Fruit fly (Drosophila melanogaster): Measurements from ENCODE around the gene CG31266.

The CG31266 gene

DNA sequence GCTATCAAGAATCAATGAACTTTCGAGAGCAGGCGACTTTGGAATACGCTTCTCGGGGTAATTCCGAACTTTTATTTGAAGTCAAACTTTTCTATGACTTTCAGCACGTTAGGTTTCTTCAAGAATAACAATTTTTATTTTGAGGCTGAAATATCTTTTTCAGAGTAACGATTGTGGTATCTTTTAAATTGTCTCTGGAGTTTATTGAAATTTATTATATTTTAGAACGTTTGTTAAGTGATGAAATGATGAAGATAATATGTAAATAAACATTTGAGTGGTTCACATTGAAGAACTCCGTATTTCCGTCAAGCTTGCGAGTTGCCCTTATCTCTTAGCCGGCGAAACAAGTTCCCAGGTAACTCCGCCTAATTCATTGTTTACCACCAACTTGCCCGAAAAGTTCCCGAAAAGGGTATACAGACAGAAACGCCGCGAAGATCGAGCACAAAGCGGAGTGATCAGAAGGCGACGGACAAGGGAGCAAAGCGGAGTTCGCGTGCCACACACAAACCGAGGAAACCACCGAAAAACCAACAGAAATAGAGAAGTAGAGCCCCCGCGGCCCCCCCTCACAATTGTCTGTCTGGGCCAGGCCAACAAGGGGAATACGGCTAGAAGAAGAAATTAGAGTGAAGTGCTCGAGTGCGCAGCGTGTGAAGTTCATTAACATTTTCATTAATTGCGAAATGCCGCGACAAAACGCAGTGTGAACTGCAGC is 14.7 kb upstream of the CG31266 start (continued):
- TF ChIP-seq gsb-n (tag; optimal IDR thresholded peaks at IDR 0.05) (peak; percentile 42), cas (GFP tag; IDR thresholded peaks at IDR 0.05) (no peak), row (GFP tag; IDR thresholded peaks at IDR 0.05) (peak; percentile 53; the same call in 2 of the 3 replicates), Med (GFP tag) (peak; percentile 74), zen (tag; optimal IDR thresholded peaks at IDR 0.05) (no peak), corto (GFP tag; optimal IDR thresholded peaks at IDR 0.05) (no peak), CG6272 (GFP tag; IDR thresholded peaks at IDR 0.05) (no peak), crc (GFP tag; optimal IDR thresholded peaks at IDR 0.05) (no peak)

DNA sequence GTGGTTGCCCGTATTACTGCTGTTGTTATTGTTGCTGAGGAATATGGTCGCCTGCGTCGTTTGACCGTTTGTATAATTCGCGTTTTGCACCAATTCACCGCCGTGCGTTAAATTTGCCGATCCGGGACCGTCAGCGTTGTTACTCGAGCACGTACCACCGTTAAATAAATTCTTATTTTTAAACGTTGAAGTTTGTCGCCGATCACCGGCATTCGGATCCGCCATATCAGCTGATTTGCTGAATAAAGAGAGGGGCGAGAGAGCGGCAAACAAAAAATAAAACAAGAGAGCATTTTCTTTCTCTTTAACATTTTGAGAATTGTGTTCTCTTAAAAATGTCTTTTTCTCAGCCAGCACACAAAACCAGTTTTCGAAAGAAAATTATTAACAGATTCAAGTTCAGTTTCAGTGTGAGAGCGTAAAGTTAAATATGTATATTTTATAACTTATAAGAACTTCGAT is 13.5 kb upstream of the CG31266 start:
- TF ChIP-seq CTCF (GFP tag; optimal IDR thresholded peaks at IDR 0.05): peak; percentile 55
- 0 out of 2 replicates have a peak, but pooled peaks have one; percentile 21 for TF ChIP-seq tna (GFP tag; IDR thresholded peaks at IDR 0.05; ENCODE audit: partially characterized antibody)
- no peak for TF ChIP-seq BtbVII (GFP tag; optimal IDR thresholded peaks at IDR 0.05)
- 0 out of 2 replicates have a peak, but pooled peaks have one; percentile 13 for TF ChIP-seq sob (GFP tag; IDR thresholded peaks at IDR 0.05)
- TF ChIP-seq CG7745 (tag; optimal IDR thresholded peaks at IDR 0.05): peak; percentile 35
- TF ChIP-seq ap (GFP tag; IDR thresholded peaks at IDR 0.05): no peak
- TF ChIP-seq run (tag; optimal IDR thresholded peaks at IDR 0.05): no peak
- peak; percentile 11 for TF ChIP-seq CG6854 (GFP tag; optimal IDR thresholded peaks at IDR 0.05)
- peak; percentile 7 for TF ChIP-seq ash1 (GFP tag; optimal IDR thresholded peaks at IDR 0.05)
- TF ChIP-seq CG32532 (GFP tag; IDR thresholded peaks at IDR 0.05): no peak; the same call in 1 of the 2 replicates
- no peak for TF ChIP-seq BEAF-32 (GFP tag; optimal IDR thresholded peaks at IDR 0.05)
- TF ChIP-seq gce (GFP tag; IDR thresholded peaks at IDR 0.05): 0 out of 3 replicates have a peak, but pooled peaks have one; percentile 27
- no peak for TF ChIP-seq gsb (GFP tag; IDR thresholded peaks at IDR 0.05)
- peak; percentile 48; the same call in 1 of the 2 replicates for TF ChIP-seq hbn (GFP tag; IDR thresholded peaks at IDR 0.05; ENCODE audit: partially characterized antibody)
- TF ChIP-seq lbe (GFP tag; optimal IDR thresholded peaks at IDR 0.05): peak; percentile 62
- peak; percentile 22; the same call in 1 of the 2 replicates for TF ChIP-seq sna (GFP tag; IDR thresholded peaks at IDR 0.05; ENCODE audit: partially characterized antibody)
- TF ChIP-seq CG4424 (GFP tag; optimal IDR thresholded peaks at IDR 0.05): no peak
- peak; percentile 48 for TF ChIP-seq CG34376 (GFP tag; optimal IDR thresholded peaks at IDR 0.05)
- TF ChIP-seq Med (GFP tag): peak; percentile 90
- TF ChIP-seq Sox102F (GFP tag; optimal IDR thresholded peaks at IDR 0.05): no peak
- TF ChIP-seq oc (tag; optimal IDR thresholded peaks at IDR 0.05): no peak
- TF ChIP-seq vfl (GFP tag; optimal IDR thresholded peaks at IDR 0.05): no peak
- no peak for TF ChIP-seq CG11723 (GFP tag; optimal IDR thresholded peaks at IDR 0.05)
- TF ChIP-seq CG11085 (GFP tag; IDR thresholded peaks at IDR 0.05): 0 out of 2 replicates have a peak, but pooled peaks have one; percentile 22
- TF ChIP-seq CG34422 (GFP tag; IDR thresholded peaks at IDR 0.05): peak; percentile 56; the same call in 1 of the 3 replicates
- TF ChIP-seq gro (GFP tag; optimal IDR thresholded peaks at IDR 0.05): no peak
- TF ChIP-seq lab (GFP tag; optimal IDR thresholded peaks at IDR 0.05): peak; percentile 36
- TF ChIP-seq sc (optimal IDR thresholded peaks at IDR 0.05): no peak
- no peak for TF ChIP-seq sc (GFP tag; optimal IDR thresholded peaks at IDR 0.05)
- TF ChIP-seq TFAM (GFP tag; optimal IDR thresholded peaks at IDR 0.05): no peak
- peak; percentile 62; the same call in 1 of the 2 replicates for TF ChIP-seq CG4360 (GFP tag; IDR thresholded peaks at IDR 0.05)
- TF ChIP-seq Jarid2 (GFP tag; optimal IDR thresholded peaks at IDR 0.05): peak; percentile 82
- no peak for TF ChIP-seq CG12744 (GFP tag; optimal IDR thresholded peaks at IDR 0.05)
- no peak; the same call in 2 of the 3 replicates for TF ChIP-seq Doc3 (GFP tag; IDR thresholded peaks at IDR 0.05; ENCODE audit: partially characterized antibody)
- TF ChIP-seq tx (GFP tag; optimal IDR thresholded peaks at IDR 0.05): no peak
- TF ChIP-seq CG1603 (tag; optimal IDR thresholded peaks at IDR 0.05): no peak
- TF ChIP-seq Hmr (GFP tag; optimal IDR thresholded peaks at IDR 0.05): no peak
- TF ChIP-seq Dp (GFP tag; optimal IDR thresholded peaks at IDR 0.05): no peak
- TF ChIP-seq Bgb (GFP tag; IDR thresholded peaks at IDR 0.05; ENCODE audit: partially characterized antibody): peak; percentile 48; the same call in 1 of the 2 replicates
- TF ChIP-seq Atf6 (GFP tag; IDR thresholded peaks at IDR 0.05): peak; percentile 32; the same call in 1 of the 2 replicates
